Worm (Caenorhabditis elegans): ENCODE results near the gene chil-24.

DNA sequence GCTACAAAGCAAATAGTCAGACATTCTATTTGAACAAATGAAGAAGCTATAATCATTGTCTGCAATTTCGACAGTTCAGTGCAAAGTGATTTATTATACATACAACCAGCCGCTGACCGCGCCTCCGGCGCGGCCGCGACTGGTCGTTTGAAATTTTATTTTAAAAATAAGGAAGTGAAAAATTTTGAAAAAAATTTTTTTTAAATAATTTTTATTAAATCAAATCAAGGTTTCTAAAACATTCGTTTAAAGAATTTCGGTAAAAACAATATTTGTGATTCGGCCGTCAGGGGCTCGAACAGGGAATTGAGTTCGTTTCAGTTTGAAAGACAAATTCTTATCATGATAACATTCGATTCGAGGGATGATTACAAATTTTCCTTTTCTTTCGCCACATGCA lies 43.2 kb downstream of the chil-24 start, which contains the start of gene Y27F2A.10:
- TF ChIP-seq ztf-11 (tag; optimal IDR thresholded peaks at IDR 0.05) = no peak
- TF ChIP-seq alr-1 (tag; optimal IDR thresholded peaks at IDR 0.05) = no peak
- TF ChIP-seq skn-1 (tag; optimal IDR thresholded peaks at IDR 0.05) = no peak
- no peak for TF ChIP-seq lin-11 (tag; optimal IDR thresholded peaks at IDR 0.05)
- TF ChIP-seq nhr-237 (tag; optimal IDR thresholded peaks at IDR 0.05) = no peak
- TF ChIP-seq fos-1 (tag; optimal IDR thresholded peaks at IDR 0.05) = no peak
- no peak for TF ChIP-seq nhr-77 (tag; optimal IDR thresholded peaks at IDR 0.05)
- TF ChIP-seq nhr-25 (tag; optimal IDR thresholded peaks at IDR 0.05) = no peak
- no peak for TF ChIP-seq ZK546.5 (tag; optimal IDR thresholded peaks at IDR 0.05)
- no peak for TF ChIP-seq dmd-4 (tag; optimal IDR thresholded peaks at IDR 0.05)
- TF ChIP-seq ceh-16 (tag; optimal IDR thresholded peaks at IDR 0.05) = no peak
- no peak for TF ChIP-seq unc-62 (GFP tag; optimal IDR thresholded peaks at IDR 0.05)
- TF ChIP-seq ceh-82 (tag; optimal IDR thresholded peaks at IDR 0.05) = no peak
- no peak for TF ChIP-seq ama-1 (optimal IDR thresholded peaks at IDR 0.05)
